Worm (Caenorhabditis elegans): ENCODE data around the gene Y62H9A.5.

DNA sequence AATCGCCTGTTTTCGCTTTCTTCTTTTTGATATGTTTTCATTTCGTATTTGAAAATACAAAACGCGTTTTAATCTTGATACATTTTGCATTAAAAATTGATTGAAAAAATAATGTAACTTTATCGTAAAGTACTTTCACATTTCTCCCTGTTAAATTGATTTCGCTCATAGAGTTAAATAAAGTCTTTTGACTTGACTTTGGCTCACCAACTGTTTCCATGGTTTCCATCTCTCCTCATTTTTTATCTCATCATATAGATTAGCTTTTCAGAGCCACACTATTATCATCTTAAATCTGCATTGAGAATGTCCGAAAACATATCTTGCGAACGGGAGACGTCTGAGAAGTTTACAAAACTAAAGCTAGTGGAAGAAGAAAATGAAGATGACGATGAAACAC, 19.4 kb downstream of the Y62H9A.5 start, which contains the start of gene F54F7.10:
- TF ChIP-seq lin-13 (tag; optimal IDR thresholded peaks at IDR 0.05): no peak
- TF ChIP-seq nhr-76 (tag; optimal IDR thresholded peaks at IDR 0.05): no peak
- no peak for TF ChIP-seq ham-2 (GFP tag; optimal IDR thresholded peaks at IDR 0.05)
- TF ChIP-seq pha-4 (tag; optimal IDR thresholded peaks at IDR 0.05): no peak
- TF ChIP-seq blmp-1 (tag; optimal IDR thresholded peaks at IDR 0.05): no peak
- no peak for TF ChIP-seq nhr-28 (tag; optimal IDR thresholded peaks at IDR 0.05)
- no peak for TF ChIP-seq nhr-237 (tag; optimal IDR thresholded peaks at IDR 0.05)
- no peak for TF ChIP-seq mab-5 (tag; optimal IDR thresholded peaks at IDR 0.05)
- no peak for TF ChIP-seq unc-39 (tag; optimal IDR thresholded peaks at IDR 0.05)
- no peak for TF ChIP-seq ces-1 (GFP tag; optimal IDR thresholded peaks at IDR 0.05)

Measured in whole organism, mixed stage, embryonic.